Fruit fly (Drosophila melanogaster) whole organism, pupa: ENCODE measurements around the gene CG33510.
A peak's percentile ranks its signal among the peaks of the same experiment; 100 is the strongest.

Source experiments
- CG10348 ChIP-seq: fragments of 200-800 bp; sonication (Bioruptor generic); IDR thresholded peaks from 2 replicates; pipeline ENCODE4 v1.3.6; 2022; ENCODE audit warnings: missing biosample characterization, missing genetic modification characterization
- CG12605 ChIP-seq: fragments of 200-800 bp; sonication (Bioruptor generic); IDR thresholded peaks from 2 replicates; pipeline ENCODE4 v1.3.6; 2022; ENCODE audit warnings: missing biosample characterization, missing genetic modification characterization
- CG13204 ChIP-seq: fragments of 200-800 bp; sonication (Bioruptor generic); optimal IDR thresholded peaks from 2 replicates; lab custom pipeline; 2018; ENCODE audit warnings: missing biosample characterization, mild to moderate bottlenecking, missing genetic modification characterization, moderate library complexity
- CG14655 ChIP-seq: fragments of 200-800 bp; sonication (Bioruptor generic); optimal IDR thresholded peaks from 3 replicates; lab custom pipeline; 2017; ENCODE audit warnings: mild to moderate bottlenecking, missing biosample characterization, missing genetic modification reagents, missing genetic modification characterization
- CG15710 ChIP-seq: fragments of 200-800 bp; sonication (Bioruptor generic); optimal IDR thresholded peaks from 2 replicates; lab custom pipeline; 2018; ENCODE audit warnings: missing biosample characterization, mild to moderate bottlenecking, missing genetic modification characterization, moderate library complexity
- CG17806 ChIP-seq: fragments of 200-800 bp; sonication (Bioruptor generic); optimal IDR thresholded peaks from 2 replicates; lab custom pipeline; 2018; ENCODE audit warnings: missing biosample characterization, mild to moderate bottlenecking, missing genetic modification characterization, moderate library complexity
- CG32121 ChIP-seq: fragments of 200-800 bp; sonication (Bioruptor generic); IDR thresholded peaks from 2 replicates; pipeline ENCODE4 v1.3.6; 2022; ENCODE audit warnings: missing biosample characterization, missing genetic modification characterization
- CG34367 ChIP-seq: fragments of 200-800 bp; sonication (Bioruptor generic); optimal IDR thresholded peaks from 2 replicates; lab custom pipeline; 2018; ENCODE audit warnings: missing biosample characterization, mild to moderate bottlenecking, missing genetic modification characterization
- CG4496 ChIP-seq: fragments of 200-800 bp; sonication (Bioruptor generic); IDR thresholded peaks from 3 replicates; pipeline ENCODE4 v1.3.6; 2022; ENCODE audit warnings: missing biosample characterization, missing genetic modification characterization
- CG8159 ChIP-seq: fragments of 200-800 bp; sonication (Bioruptor generic); optimal IDR thresholded peaks from 3 replicates; lab custom pipeline; 2018; ENCODE audit warnings: missing biosample characterization, mild to moderate bottlenecking, missing genetic modification characterization, moderate library complexity
- CG8301 ChIP-seq: fragments of 200-800 bp; sonication (Bioruptor generic); optimal IDR thresholded peaks from 2 replicates; lab custom pipeline; 2018; ENCODE audit warnings: missing biosample characterization, mild to moderate bottlenecking, missing genetic modification characterization
- CG9948 ChIP-seq: fragments of 200-800 bp; sonication (Bioruptor generic); optimal IDR thresholded peaks from 2 replicates; lab custom pipeline; 2018; ENCODE audit warnings: missing biosample characterization, mild to moderate bottlenecking, missing genetic modification characterization, moderate library complexity
- D1 ChIP-seq: fragments of 200-800 bp; sonication (Bioruptor generic); optimal IDR thresholded peaks from 2 replicates; lab custom pipeline; 2018; ENCODE audit warnings: missing biosample characterization, mild to moderate bottlenecking, missing genetic modification characterization, moderate library complexity
- EcR ChIP-seq: fragments of 200-800 bp; sonication (Bioruptor generic); optimal IDR thresholded peaks from 3 replicates; lab custom pipeline; 2019; ENCODE audit warnings: missing biosample characterization, missing genetic modification characterization, mild to moderate bottlenecking, moderate library complexity, missing genetic modification reagents
- Ets98B ChIP-seq: fragments of 200-800 bp; sonication (Bioruptor generic); IDR thresholded peaks from 2 replicates; pipeline ENCODE4 v1.3.6; 2022; ENCODE audit warnings: missing biosample characterization, missing genetic modification characterization
- Pif1A ChIP-seq: fragments of 200-800 bp; sonication (Bioruptor generic); optimal IDR thresholded peaks from 3 replicates; lab custom pipeline; 2016; ENCODE audit warnings: missing biosample characterization, missing genetic modification characterization
- Pif1B ChIP-seq: fragments of 200-800 bp; sonication (Bioruptor generic); optimal IDR thresholded peaks from 3 replicates; lab custom pipeline; 2016; ENCODE audit warnings: missing biosample characterization, missing genetic modification characterization
- Snoo ChIP-seq: fragments of 200-800 bp; sonication (Bioruptor generic); optimal IDR thresholded peaks from 3 replicates; lab custom pipeline; 2017; ENCODE audit warnings: missing biosample characterization, mild to moderate bottlenecking, missing genetic modification characterization, inconsistent platforms
- fd96Ca ChIP-seq: fragments of 200-800 bp; sonication (Bioruptor generic); IDR thresholded peaks from 3 replicates; pipeline ENCODE4 v1.3.6; 2022; ENCODE audit warnings: missing biosample characterization, missing genetic modification characterization
- gl ChIP-seq: fragments of 200-800 bp; sonication (Bioruptor generic); optimal IDR thresholded peaks from 2 replicates; lab custom pipeline; 2018; ENCODE audit warnings: missing biosample characterization, mild to moderate bottlenecking, missing genetic modification characterization
- rn ChIP-seq: fragments of 200-800 bp; sonication (Bioruptor generic); IDR thresholded peaks from 2 replicates; pipeline ENCODE4 v1.3.6; 2022; ENCODE audit warnings: missing biosample characterization, missing genetic modification characterization

Gene CG33510

DNA sequence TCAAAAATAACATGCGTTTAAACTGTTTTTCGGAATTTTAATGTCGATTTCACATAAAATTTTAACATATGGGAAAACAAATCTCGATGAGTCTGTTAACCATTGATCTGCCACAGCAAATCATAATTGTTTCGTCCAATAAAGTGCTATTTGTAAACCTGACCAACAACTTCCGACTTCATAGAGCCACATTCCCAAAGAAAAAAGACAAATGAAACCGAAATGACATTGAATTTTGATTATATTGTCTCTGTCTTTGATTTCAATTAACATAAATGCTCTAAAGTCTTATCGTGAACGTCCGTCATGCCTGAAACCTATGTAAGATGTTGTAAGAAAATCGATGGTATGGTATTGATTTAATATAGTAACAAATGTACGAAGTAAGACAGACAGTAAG lies 10.8 kb downstream of the CG33510 start:
- no peak for TF ChIP-seq D1 (tag; lab: Kevin White, UChicago)
- TF ChIP-seq, all 21 proteins: peak for 0

DNA sequence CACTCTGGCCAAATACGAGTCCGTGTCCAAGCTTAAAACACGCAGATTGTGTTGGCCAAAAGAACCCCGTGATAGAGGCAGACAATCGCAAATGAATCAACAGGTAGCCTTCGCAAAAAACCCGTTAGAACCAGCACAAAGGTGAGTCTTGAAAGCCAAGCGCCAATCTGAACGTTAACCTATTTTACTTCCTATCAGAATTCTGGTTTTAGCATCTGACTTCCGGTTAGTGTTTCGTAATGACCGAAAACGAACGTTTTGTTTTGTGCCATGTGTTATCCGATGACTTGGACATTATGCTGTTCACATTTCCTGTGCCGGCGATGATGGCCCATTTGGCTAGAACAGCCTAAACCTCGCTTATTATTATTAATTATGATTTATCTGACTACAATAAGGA lies 11.7 kb downstream of the CG33510 start:
- TF ChIP-seq CG8301 (tag; lab: Kevin White, UChicago) (no peak), CG8159 (no peak), CG10348 (GFP tag; lab: Robert Waterston, UW) (no peak), D1 (tag; lab: Kevin White, UChicago) (no peak)
- TF ChIP-seq, all 21 proteins: peak for 0

DNA sequence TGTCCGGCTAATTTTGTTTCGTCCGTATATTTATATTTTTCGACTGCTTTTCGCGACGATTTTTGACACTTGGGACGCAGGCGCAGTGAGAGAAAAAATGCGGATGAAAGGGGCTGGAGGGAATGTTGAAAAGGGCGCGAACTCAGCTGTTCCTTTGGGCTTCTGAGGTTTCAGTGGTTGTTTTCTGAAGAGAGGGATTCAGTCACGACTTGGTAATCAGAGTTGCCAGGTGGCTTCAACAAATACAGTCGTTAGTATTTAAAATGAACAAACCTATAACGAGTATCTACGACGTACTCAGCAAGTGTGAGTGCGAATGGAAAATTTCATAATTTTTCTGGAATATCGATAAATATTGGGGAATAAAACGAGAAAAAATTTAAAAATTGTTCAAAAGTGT lies 12.7 kb downstream of the CG33510 start, which contains the start of gene CG9265:
Gene CG9265 (minus strand): TSS at position 68 of the 400 bp plus-strand sequence.
- TF ChIP-seq CG12605 (GFP tag; lab: Robert Waterston, UW) (no peak), CG32121 (no peak), CG17806 (tag; lab: Kevin White, UChicago) (no peak), CG34367 (no peak), EcR (GFP tag; lab: Kevin White, UChicago) (no peak), CG8301 (tag; lab: Kevin White, UChicago) (no peak), fd96Ca (GFP tag; lab: Robert Waterston, UW) (no peak), D1 (tag; lab: Kevin White, UChicago) (no peak)

DNA sequence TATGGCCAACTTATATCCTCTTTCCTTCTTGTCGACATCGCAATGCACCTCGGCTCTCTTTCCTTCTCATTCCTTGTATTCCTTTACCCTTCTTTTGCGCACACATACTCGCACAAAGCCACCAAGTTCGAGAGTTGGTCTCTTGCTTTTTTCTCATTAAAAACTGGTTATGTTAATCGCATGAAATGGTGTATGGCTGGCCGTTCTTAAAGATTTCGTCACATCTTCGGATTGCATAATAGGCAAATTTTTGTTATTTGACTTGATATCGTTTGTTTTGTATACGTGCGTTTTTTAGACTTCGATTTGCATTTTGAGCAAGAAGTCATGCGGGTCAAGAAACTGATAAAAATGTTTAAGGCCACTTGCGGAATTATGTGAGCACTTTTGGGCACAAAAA lies 13.3 kb downstream of the CG33510 start:
- TF ChIP-seq Ets98B (GFP tag; lab: Robert Waterston, UW), result no peak
- TF ChIP-seq EcR (GFP tag; lab: Kevin White, UChicago), result peak; percentile 11

DNA sequence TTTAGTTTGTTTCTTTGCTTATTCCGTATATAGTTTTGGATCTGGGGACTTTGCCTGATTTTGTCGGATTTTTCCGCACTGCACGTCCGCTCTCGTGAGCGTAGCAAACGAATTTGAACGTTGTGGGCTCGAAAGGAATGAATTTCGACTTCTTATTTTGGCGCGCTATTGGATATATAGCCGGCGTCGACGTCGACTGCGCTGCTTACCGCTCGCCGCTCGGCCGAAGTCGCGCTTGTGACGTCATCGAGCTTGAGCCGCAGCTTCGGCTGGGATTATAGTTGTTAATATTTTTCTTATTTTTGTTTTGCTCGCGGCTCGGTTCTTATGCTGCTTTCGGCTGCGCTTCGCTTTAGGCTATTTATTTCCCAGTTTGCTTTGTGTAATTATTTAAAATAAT lies 14.3 kb downstream of the CG33510 start:
- no peak for TF ChIP-seq CG12605 (GFP tag; lab: Robert Waterston, UW)
- no peak for TF ChIP-seq CG4496
- no peak for TF ChIP-seq CG34367
- no peak for TF ChIP-seq CG17806 (tag; lab: Kevin White, UChicago)
- TF ChIP-seq CG32121, result no peak
- no peak for TF ChIP-seq gl (tag; lab: Kevin White, UChicago)
- TF ChIP-seq Snoo (tag; lab: Kevin White, UChicago), result no peak
- no peak for TF ChIP-seq Pif1B (GFP tag; lab: Kevin White, UChicago)
- no peak for TF ChIP-seq CG13204
- TF ChIP-seq Pif1A, result no peak
- no peak for TF ChIP-seq EcR (GFP tag; lab: Kevin White, UChicago)
- TF ChIP-seq CG14655 (GFP tag; lab: Kevin White, UChicago), result no peak
- TF ChIP-seq CG8159, result no peak

DNA sequence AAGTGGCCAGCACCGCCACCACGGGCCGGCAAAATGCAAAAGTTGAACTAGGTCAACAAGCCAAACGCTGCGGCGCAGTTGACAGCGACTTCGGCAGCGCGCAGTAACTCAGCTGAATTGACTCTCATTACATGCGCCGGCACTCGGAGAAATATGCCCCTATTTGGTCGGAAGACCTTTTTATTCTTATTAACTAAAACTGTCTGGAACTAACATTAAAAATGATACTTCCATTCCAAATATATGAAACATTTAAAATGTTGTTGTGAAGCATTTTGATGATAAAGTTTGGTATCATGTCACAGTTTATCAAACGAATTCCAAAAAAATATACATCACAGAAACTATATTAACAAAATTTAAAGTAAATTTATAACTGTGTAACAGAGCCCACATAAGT lies 17.0 kb downstream of the CG33510 start:
- TF ChIP-seq rn (no peak), Snoo (tag; lab: Kevin White, UChicago) (no peak), gl (tag; lab: Kevin White, UChicago) (no peak), CG8301 (tag; lab: Kevin White, UChicago) (peak; percentile 44), D1 (tag; lab: Kevin White, UChicago) (no peak), Ets98B (GFP tag; lab: Robert Waterston, UW) (peak; percentile 35; the same call in 1 of the 2 replicates), CG4496 (peak; percentile 37; the same call in 1 of the 3 replicates), Pif1A (peak; percentile 10), CG32121 (no peak; the same call in none of the 2 replicates), CG14655 (GFP tag; lab: Kevin White, UChicago) (no peak), EcR (GFP tag; lab: Kevin White, UChicago) (no peak), CG17806 (tag; lab: Kevin White, UChicago) (no peak), CG12605 (GFP tag; lab: Robert Waterston, UW) (no peak), CG10348 (GFP tag; lab: Robert Waterston, UW) (no peak), CG8159 (no peak), CG34367 (no peak), CG13204 (no peak), CG9948 (tag; lab: Kevin White, UChicago) (no peak)
- TF ChIP-seq, all 21 proteins: peak for 4

DNA sequence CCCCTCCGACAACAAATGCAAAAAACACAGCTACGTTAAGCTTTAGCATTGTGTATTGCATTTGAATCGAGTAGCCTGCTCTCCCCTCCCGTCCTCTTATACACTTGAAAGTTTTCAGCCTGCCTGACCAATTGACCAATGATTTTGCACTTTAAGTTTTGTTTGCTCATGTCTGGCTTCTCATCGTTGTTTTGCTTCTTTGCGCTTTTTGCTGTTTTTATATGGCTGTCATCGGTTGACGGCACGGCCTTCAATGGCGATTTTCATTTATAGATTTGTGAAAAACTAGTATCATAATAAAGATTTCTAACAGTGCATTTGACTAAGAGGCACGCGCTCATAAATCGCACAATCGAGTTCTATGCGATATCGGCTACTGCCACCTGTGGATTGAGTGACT lies 18.2 kb downstream of the CG33510 start:
- TF ChIP-seq CG12605 (GFP tag; lab: Robert Waterston, UW) (no peak), Pif1B (GFP tag; lab: Kevin White, UChicago) (no peak), rn (no peak), CG8159 (no peak), D1 (tag; lab: Kevin White, UChicago) (no peak), CG9948 (tag; lab: Kevin White, UChicago) (no peak), Ets98B (GFP tag; lab: Robert Waterston, UW) (peak; percentile 46; the same call in 1 of the 2 replicates), gl (tag; lab: Kevin White, UChicago) (no peak), CG15710 (no peak), Pif1A (peak; percentile 4), CG17806 (tag; lab: Kevin White, UChicago) (no peak), CG4496 (peak; percentile 69), fd96Ca (GFP tag; lab: Robert Waterston, UW) (peak; percentile 84), CG32121 (peak; percentile 52; the same call in 1 of the 2 replicates), Snoo (tag; lab: Kevin White, UChicago) (no peak), EcR (GFP tag; lab: Kevin White, UChicago) (no peak), CG10348 (GFP tag; lab: Robert Waterston, UW) (peak; percentile 34; the same call in 1 of the 2 replicates), CG8301 (tag; lab: Kevin White, UChicago) (peak; percentile 49), CG14655 (GFP tag; lab: Kevin White, UChicago) (peak; percentile 44), CG13204 (no peak), CG34367 (no peak)
